Worm (Caenorhabditis elegans) whole organism, midembryonic: ENCODE results near the gene dlc-3.

ENCODE experiments used
- T22C8.4 ChIP-seq: fragments of 200-800 bp; sonication (Bioruptor generic); IDR thresholded peaks from 2 replicates; pipeline ENCODE4 v1.3.6; 2022; ENCODE audit warnings: missing genetic modification characterization, missing compliant biosample characterization
- flt-1 ChIP-seq: fragments of 200-800 bp; sonication (Bioruptor generic); IDR thresholded peaks from 2 replicates; pipeline ENCODE4 v1.3.6; 2022; ENCODE audit warnings: missing genetic modification characterization, missing compliant biosample characterization
- med-1 ChIP-seq: sonication (generic microtip); optimal IDR thresholded peaks from 2 replicates; lab custom pipeline; 2017; ENCODE audit warnings: missing genetic modification characterization, mild to moderate bottlenecking, missing compliant biosample characterization, antibody characterized with exemption, missing genetic modification reagents; ENCODE audit not compliant: insufficient read depth
- ztf-23 ChIP-seq: fragments of 200-800 bp; sonication (Bioruptor generic); IDR thresholded peaks from 2 replicates; pipeline ENCODE4 v1.3.6; 2022; ENCODE audit warnings: missing genetic modification reagents, missing genetic modification characterization, missing compliant biosample characterization
- ztf-29 ChIP-seq: fragments of 200-800 bp; sonication (Bioruptor generic); IDR thresholded peaks from 2 replicates; pipeline ENCODE4 v1.3.6; 2022; ENCODE audit warnings: missing genetic modification reagents, missing genetic modification characterization, missing compliant biosample characterization

ce11 chrIV:16483273-16484204, 51.5 kb downstream of the dlc-3 start:
- 0 out of 2 replicates have a peak, but pooled peaks have one; percentile 50 for TF ChIP-seq T22C8.4
- TF ChIP-seq med-1 (GFP tag; lab: Kevin White, UChicago) = no peak
- TF ChIP-seq flt-1 (GFP tag; lab: Robert Waterston, UW) = no peak
- no peak for TF ChIP-seq ztf-23 (GFP tag; lab: Robert Waterston, UW)
- no peak for TF ChIP-seq ztf-29 (GFP tag; lab: Robert Waterston, UW)
